Worm (Caenorhabditis elegans): ENCODE measurements around the gene fbxb-33.

- TF ChIP-seq che-1 (tag; optimal IDR thresholded peaks at IDR 0.05), result no peak
- no peak for TF ChIP-seq pqm-1 (tag; optimal IDR thresholded peaks at IDR 0.05)
- no peak for TF ChIP-seq zip-5 (tag; optimal IDR thresholded peaks at IDR 0.05)
- TF ChIP-seq fax-1 (tag; optimal IDR thresholded peaks at IDR 0.05), result no peak
- no peak for TF ChIP-seq madf-2 (tag; optimal IDR thresholded peaks at IDR 0.05)
- TF ChIP-seq unc-55 (GFP tag; optimal IDR thresholded peaks at IDR 0.05), result no peak
- TF ChIP-seq nhr-11 (tag; optimal IDR thresholded peaks at IDR 0.05), result no peak
- TF ChIP-seq hlh-6 (tag; optimal IDR thresholded peaks at IDR 0.05), result no peak
- TF ChIP-seq ahr-1 (tag; optimal IDR thresholded peaks at IDR 0.05), result no peak
- no peak for TF ChIP-seq fkh-10 (GFP tag; optimal IDR thresholded peaks at IDR 0.05)
- no peak for TF ChIP-seq pha-4 (tag; optimal IDR thresholded peaks at IDR 0.05)
Measured at ce11 chrII:3626872-3627271, 20.3 kb upstream of the fbxb-33 start, which contains the start of gene M151.3.
